Worm (Caenorhabditis elegans): ENCODE results near the gene K11D12.13.
A peak's percentile ranks its signal among the peaks of the same experiment; 100 is the strongest.

K11D12.13 gene

DNA sequence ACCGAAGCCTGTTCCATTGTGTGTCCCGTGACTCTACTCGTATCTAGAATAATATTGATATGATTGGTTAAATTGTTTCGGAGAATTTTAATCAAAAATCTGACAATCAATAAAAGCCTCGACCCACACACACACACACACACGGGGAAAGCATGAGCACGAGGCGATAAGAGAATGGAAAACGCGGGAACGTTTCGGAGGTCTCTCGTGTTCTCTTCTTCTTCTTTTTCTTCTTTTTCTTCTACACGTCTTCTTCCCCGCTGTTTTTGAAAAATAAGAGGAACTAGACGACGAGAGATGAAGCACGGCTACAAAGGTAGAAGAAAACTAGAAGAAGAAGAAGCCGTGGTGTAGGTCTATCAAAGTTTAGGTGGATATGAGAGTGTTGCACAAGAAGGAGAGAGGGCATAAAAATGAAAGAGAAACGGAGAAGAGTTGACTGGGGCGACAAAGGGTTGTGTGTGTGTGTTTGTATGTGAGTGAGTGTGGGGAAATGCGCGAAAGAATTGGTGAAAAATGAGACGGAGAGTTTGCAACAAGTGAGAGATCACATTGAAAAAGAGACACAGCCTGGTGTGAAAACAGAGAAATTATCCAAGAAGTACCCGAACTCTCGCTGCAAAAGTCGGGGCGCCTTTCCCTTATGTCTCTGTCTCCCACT, 31.7 kb downstream of the K11D12.13 start, which contains the start of gene mlk-1:
Gene mlk-1, minus strand, starts transcription at position 51 of the 661 bp plus-strand sequence.
- TF ChIP-seq nhr-25 (tag; optimal IDR thresholded peaks at IDR 0.05; ENCODE audit: borderline replicate concordance, insufficient read depth) (peak; percentile 60), nhr-28 (tag; optimal IDR thresholded peaks at IDR 0.05) (peak; percentile 88), nhr-77 (tag; optimal IDR thresholded peaks at IDR 0.05) (peak; percentile 28), mep-1 (tag; optimal IDR thresholded peaks at IDR 0.05) (peak; percentile 75), mdt-29 (GFP tag; IDR thresholded peaks at IDR 0.05) (peak; percentile 54; the same call in 1 of the 2 replicates), spr-1 (tag; optimal IDR thresholded peaks at IDR 0.05) (peak; percentile 12), hmg-1.1 (GFP tag; IDR thresholded peaks at IDR 0.05) (peak; percentile 56; the same call in 1 of the 2 replicates), daf-12 (tag; optimal IDR thresholded peaks at IDR 0.05) (no peak), lin-38 (GFP tag; IDR thresholded peaks at IDR 0.05) (no peak), mxl-2 (GFP tag; conservative IDR thresholded peaks at IDR 0.05) (no peak), daf-19 (GFP tag; conservative IDR thresholded peaks at IDR 0.05) (no peak), mdl-1 (tag; optimal IDR thresholded peaks at IDR 0.05) (peak in 1 of 2 experiments; percentile 95), Y105C5A.15 (GFP tag; IDR thresholded peaks at IDR 0.05) (no peak), lin-1 (GFP tag; IDR thresholded peaks at IDR 0.05) (0 out of 2 replicates have a peak, but pooled peaks have one; percentile 18), pqm-1 (tag; optimal IDR thresholded peaks at IDR 0.05) (peak; percentile 26), zfp-2 (tag; optimal IDR thresholded peaks at IDR 0.05) (no peak), set-16 (GFP tag; IDR thresholded peaks at IDR 0.05) (peak; percentile 46; the same call in 1 of the 2 replicates), egl-27 (tag; optimal IDR thresholded peaks at IDR 0.05) (no peak), lsy-2 (tag; optimal IDR thresholded peaks at IDR 0.05) (peak; percentile 59 to 64), jun-1 (tag; optimal IDR thresholded peaks at IDR 0.05) (no peak), nhr-11 (tag; optimal IDR thresholded peaks at IDR 0.05) (peak; percentile 85), arid-1 (GFP tag; conservative IDR thresholded peaks at IDR 0.05) (peak; percentile 44; the same call in 1 of the 2 replicates), sdz-12 (GFP tag; optimal IDR thresholded peaks at IDR 0.05) (no peak), rbr-2 (tag; optimal IDR thresholded peaks at IDR 0.05) (peak; percentile 78), unc-62 (GFP tag; optimal IDR thresholded peaks at IDR 0.05 in 1 of 2) (peak in 1 of 2 experiments; percentile 99), unc-62 (tag; optimal IDR thresholded peaks at IDR 0.05) (no peak), dpl-1 (GFP tag; optimal IDR thresholded peaks at IDR 0.05) (peak; percentile 15), egl-43 (GFP tag; IDR thresholded peaks at IDR 0.05) (no peak), lim-7 (GFP tag; IDR thresholded peaks at IDR 0.05) (no peak), F37D6.2 (tag; optimal IDR thresholded peaks at IDR 0.05) (peak; percentile 32), F26F4.8 (GFP tag; conservative IDR thresholded peaks at IDR 0.05) (no peak), cey-2 (tag; optimal IDR thresholded peaks at IDR 0.05; ENCODE audit: borderline replicate concordance, insufficient read depth) (no peak), hlh-30 (tag; optimal IDR thresholded peaks at IDR 0.05; ENCODE audit: insufficient read depth) (peak; percentile 96), T26A8.4 (GFP tag; IDR thresholded peaks at IDR 0.05) (no peak), dve-1 (tag; optimal IDR thresholded peaks at IDR 0.05; ENCODE audit: insufficient read depth) (peak; percentile 62), snpc-1.2 (GFP tag; IDR thresholded peaks at IDR 0.05) (no peak), dmd-6 (GFP tag; IDR thresholded peaks at IDR 0.05) (peak; percentile 70), saeg-2 (GFP tag; IDR thresholded peaks at IDR 0.05) (no peak), mxl-3 (GFP tag; optimal IDR thresholded peaks at IDR 0.05) (peak; percentile 41), attf-4 (tag; optimal IDR thresholded peaks at IDR 0.05) (no peak), hlh-11 (tag; optimal IDR thresholded peaks at IDR 0.05) (peak; percentile 77), hif-1 (tag; optimal IDR thresholded peaks at IDR 0.05) (peak in 1 of 2 experiments; percentile 64), daf-16 (GFP tag; optimal IDR thresholded peaks at IDR 0.05) (no peak), daf-16 (tag; optimal IDR thresholded peaks at IDR 0.05) (peak; percentile 31), ama-1 (optimal IDR thresholded peaks at IDR 0.05) (no peak), nhr-48 (tag; optimal IDR thresholded peaks at IDR 0.05) (peak; percentile 43), aha-1 (tag) (peak; percentile 96), mes-2 (tag; optimal IDR thresholded peaks at IDR 0.05; ENCODE audit: poor library complexity, severe bottlenecking) (peak; percentile 34), nhr-6 (tag; optimal IDR thresholded peaks at IDR 0.05) (peak; percentile 40), nhr-10 (tag; optimal IDR thresholded peaks at IDR 0.05) (peak; percentile 36)
